Worm (Caenorhabditis elegans): ENCODE data around the gene aakg-1.

DNA sequence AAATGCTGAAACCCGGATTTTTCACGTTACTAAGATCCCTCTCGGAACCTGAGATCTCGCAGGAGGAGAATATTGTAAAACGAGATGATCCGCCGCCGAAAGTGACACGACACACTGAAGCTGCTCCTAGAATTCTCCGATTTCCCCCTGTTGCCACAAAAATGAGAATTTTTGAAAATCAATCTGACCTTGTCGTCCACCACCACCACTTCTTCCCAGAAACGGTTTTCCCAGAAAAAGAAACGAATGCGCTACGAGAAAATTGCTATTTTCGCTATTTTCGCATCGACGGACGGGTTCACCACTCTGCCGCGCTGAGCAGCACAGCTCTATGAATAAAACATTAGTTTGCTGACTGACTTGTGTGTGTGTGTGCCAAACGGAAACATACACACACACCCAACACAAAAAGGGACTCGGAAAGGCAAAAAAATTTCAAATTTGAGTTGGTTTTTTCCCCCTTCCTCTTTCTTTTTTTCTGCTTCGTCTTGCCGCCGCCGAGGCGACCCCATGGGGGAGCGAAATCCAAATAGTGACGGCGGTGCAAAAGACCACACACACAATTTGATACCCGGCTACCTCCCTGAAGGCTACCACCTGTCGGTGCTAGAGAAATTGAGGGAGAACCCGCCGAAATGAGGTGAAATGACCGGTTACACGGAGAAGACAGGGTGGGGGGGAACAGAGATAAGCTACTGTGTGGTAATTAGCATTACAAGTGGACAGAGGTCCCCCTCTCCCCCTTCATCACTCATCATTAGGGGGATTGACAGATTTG is 38.1 kb upstream of the aakg-1 start:
- no peak for TF ChIP-seq mep-1 (tag; optimal IDR thresholded peaks at IDR 0.05)
- TF ChIP-seq bed-3 (GFP tag; optimal IDR thresholded peaks at IDR 0.05): no peak
- TF ChIP-seq cnd-1 (tag; optimal IDR thresholded peaks at IDR 0.05): peak; percentile 56
- no peak for TF ChIP-seq lin-13 (tag; optimal IDR thresholded peaks at IDR 0.05)
